Fruit fly (Drosophila melanogaster): ENCODE data around the gene CG14439.

DNA sequence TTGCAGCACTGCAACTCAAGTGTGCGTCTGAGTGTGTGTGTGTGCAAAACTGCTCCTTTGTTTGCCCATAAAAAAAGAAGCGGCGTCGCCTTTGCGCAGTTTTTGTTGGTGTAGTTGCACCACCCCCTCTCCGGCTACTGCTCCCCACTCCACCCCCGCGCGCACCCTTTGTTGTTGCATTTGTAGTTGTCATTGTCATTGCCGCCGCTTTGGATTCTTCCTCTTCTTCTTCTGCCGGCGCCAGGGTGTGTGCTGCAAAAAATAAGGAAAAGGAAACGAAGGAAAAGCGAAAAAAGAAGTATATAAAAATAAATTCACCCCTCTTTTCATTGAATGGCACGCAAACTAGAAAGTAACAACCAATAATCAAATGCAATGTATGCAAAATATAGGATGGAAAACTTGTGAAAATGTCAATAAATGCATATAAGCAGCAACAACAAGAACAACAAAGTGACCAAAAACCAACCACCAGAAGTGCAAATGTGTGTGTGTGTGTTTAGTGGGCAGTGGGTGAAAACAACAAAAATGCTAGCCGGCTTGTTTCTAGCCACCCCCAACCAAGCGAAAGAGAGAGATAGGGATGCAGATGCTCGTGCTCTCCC lies 56.6 kb downstream of the CG14439 start:
- no peak for TF ChIP-seq psq (optimal IDR thresholded peaks at IDR 0.05)
- no peak for TF ChIP-seq Sin3A (optimal IDR thresholded peaks at IDR 0.05)
- TF ChIP-seq Myc (optimal IDR thresholded peaks at IDR 0.05) = no peak
- no peak for TF ChIP-seq h (optimal IDR thresholded peaks at IDR 0.05)
- no peak for TF ChIP-seq ttk (optimal IDR thresholded peaks at IDR 0.05)
- TF ChIP-seq insv (optimal IDR thresholded peaks at IDR 0.05) = no peak

Data from Kc167 (cell line).